Worm (Caenorhabditis elegans) whole organism, young adult: ENCODE measurements around the gene Y69A2AR.18.

ENCODE experiments used
- D2030.7 ChIP-seq: fragments of 200-800 bp; sonication (Bioruptor generic); IDR thresholded peaks from 2 replicates; pipeline ENCODE4 v1.3.6; 2022; ENCODE audit warnings: missing genetic modification reagents, missing genetic modification characterization, missing compliant biosample characterization
- F33H1.4 ChIP-seq: fragments of 200-800 bp; sonication (Bioruptor generic); IDR thresholded peaks from 2 replicates; pipeline ENCODE4 v1.3.6; 2022; ENCODE audit warnings: missing genetic modification reagents, missing genetic modification characterization, missing compliant biosample characterization
- F55B11.4 ChIP-seq: sonication (generic microtip); optimal IDR thresholded peaks from 2 replicates; lab custom pipeline; 2016; ENCODE audit warnings: missing compliant biosample characterization, missing genetic modification characterization, borderline replicate concordance; ENCODE audit not compliant: insufficient read depth
- F57A8.1 ChIP-seq: fragments of 200-800 bp; sonication (Bioruptor generic); optimal IDR thresholded peaks from 2 replicates; lab custom pipeline; 2018; ENCODE audit warnings: mild to moderate bottlenecking, missing genetic modification characterization, moderate library complexity, missing compliant biosample characterization
- K12H6.12 ChIP-seq: fragments of 200-800 bp; sonication (Bioruptor generic); optimal IDR thresholded peaks from 2 replicates; lab custom pipeline; 2018; ENCODE audit warnings: mild to moderate bottlenecking, missing genetic modification characterization, missing compliant biosample characterization
- T07F8.4 ChIP-seq: sonication (generic microtip); optimal IDR thresholded peaks from 2 replicates; lab custom pipeline; 2016; ENCODE audit warnings: mild to moderate bottlenecking, missing genetic modification characterization, moderate library complexity, missing compliant biosample characterization
- Y79H2A.3 ChIP-seq: fragments of 200-800 bp; sonication (Bioruptor generic); conservative IDR thresholded peaks from 2 replicates; pipeline ENCODE4 v1.3.6; 2022; ENCODE audit warnings: missing genetic modification reagents, missing genetic modification characterization, missing compliant biosample characterization
- athp-1 ChIP-seq: sonication (generic microtip); optimal IDR thresholded peaks from 2 replicates; lab custom pipeline; 2017; ENCODE audit warnings: mild to moderate bottlenecking, missing genetic modification characterization, missing compliant biosample characterization
- attf-5 ChIP-seq: fragments of 200-800 bp; sonication (Bioruptor generic); optimal IDR thresholded peaks from 2 replicates; lab custom pipeline; 2018; ENCODE audit warnings: mild to moderate bottlenecking, missing genetic modification characterization, missing compliant biosample characterization
- cebp-1 ChIP-seq, 2 experiments: fragments of 200-800 bp in 1 of 2; sonication (Bioruptor generic) in 1 of 2; sonication (generic microtip) in 1 of 2; IDR thresholded peaks in 1 of 2; optimal IDR thresholded peaks in 1 of 2; 2 replicates each; pipeline versions ENCODE4 v1.3.6 to Lab custom; 2017 to 2022; ENCODE audit warnings: missing compliant biosample characterization in 2 of 2, missing genetic modification characterization in 2 of 2, mild to moderate bottlenecking in 1 of 2, missing genetic modification reagents in 1 of 2, moderate library complexity in 1 of 2
- ceh-27 ChIP-seq: fragments of 200-800 bp; sonication (Bioruptor generic); optimal IDR thresholded peaks from 2 replicates; lab custom pipeline; 2018; ENCODE audit warnings: mild to moderate bottlenecking, missing genetic modification characterization, moderate library complexity, missing compliant biosample characterization
- ceh-40 ChIP-seq: fragments of 200-800 bp; sonication (Bioruptor generic); IDR thresholded peaks from 2 replicates; pipeline ENCODE4 v1.3.6; 2022; ENCODE audit warnings: missing genetic modification characterization, missing compliant biosample characterization
- ceh-58 ChIP-seq: fragments of 200-800 bp; sonication (Bioruptor generic); IDR thresholded peaks from 2 replicates; pipeline ENCODE4 v1.3.6; 2022; ENCODE audit warnings: missing genetic modification characterization, missing compliant biosample characterization
- ceh-91 ChIP-seq: fragments of 200-800 bp; sonication (Bioruptor generic); IDR thresholded peaks from 2 replicates; pipeline ENCODE4 v1.3.6; 2022; ENCODE audit warnings: missing genetic modification reagents, missing genetic modification characterization, missing compliant biosample characterization
- chd-7 ChIP-seq: sonication (generic microtip); optimal IDR thresholded peaks from 2 replicates; lab custom pipeline; 2016; ENCODE audit warnings: mild to moderate bottlenecking, missing genetic modification characterization, moderate library complexity, missing compliant biosample characterization
- die-1 ChIP-seq: sonication (generic microtip); optimal IDR thresholded peaks from 2 replicates; lab custom pipeline; 2016; ENCODE audit warnings: missing genotype, mild to moderate bottlenecking, missing genetic modification characterization, missing compliant biosample characterization
- dox-1 ChIP-seq: fragments of 200-800 bp; sonication (Bioruptor generic); IDR thresholded peaks from 2 replicates; pipeline ENCODE4 v1.3.6; 2022; ENCODE audit warnings: missing genetic modification reagents, missing genetic modification characterization, missing compliant biosample characterization
- egrh-3 ChIP-seq: fragments of 200-800 bp; sonication (Bioruptor generic); IDR thresholded peaks from 2 replicates; pipeline ENCODE4 v1.3.6; 2022; ENCODE audit warnings: missing genetic modification reagents, missing genetic modification characterization, missing compliant biosample characterization
- fkh-3 ChIP-seq: sonication (generic microtip); optimal IDR thresholded peaks from 2 replicates; lab custom pipeline; 2016; ENCODE audit warnings: mild to moderate bottlenecking, missing genetic modification characterization, missing compliant biosample characterization
- gei-17 ChIP-seq: fragments of 200-800 bp; sonication (Bioruptor generic); optimal IDR thresholded peaks from 2 replicates; lab custom pipeline; 2018; ENCODE audit warnings: mild to moderate bottlenecking, missing genetic modification characterization, missing compliant biosample characterization
- him-1 ChIP-seq: sonication (generic microtip); optimal IDR thresholded peaks from 2 replicates; lab custom pipeline; 2016; ENCODE audit warnings: missing genotype, missing genetic modification reagents, missing genetic modification characterization, missing compliant biosample characterization
- hlh-26 ChIP-seq: fragments of 200-800 bp; sonication (Bioruptor generic); conservative IDR thresholded peaks from 2 replicates; pipeline ENCODE4 v1.3.6; 2022; ENCODE audit warnings: missing genetic modification reagents, missing genetic modification characterization, missing compliant biosample characterization
- hmg-1.2 ChIP-seq: fragments of 200-800 bp; sonication (Bioruptor generic); IDR thresholded peaks from 2 replicates; pipeline ENCODE4 v1.3.6; 2022; ENCODE audit warnings: missing genetic modification reagents, missing genetic modification characterization, missing compliant biosample characterization
- hmg-20 ChIP-seq: fragments of 200-800 bp; sonication (Bioruptor generic); IDR thresholded peaks from 2 replicates; pipeline ENCODE4 v1.3.6; 2022; ENCODE audit warnings: missing genetic modification reagents, missing genetic modification characterization, missing compliant biosample characterization
- lin-35 ChIP-seq, 3 experiments: fragments of 150-350 bp in 2 of 3; sonication (generic microtip) in 1 of 3; optimal IDR thresholded peaks; 2 replicates each; lab custom pipeline; 2014 to 2018; ENCODE audit warnings: missing biosample characterization in 3 of 3, missing genetic modification characterization in 3 of 3, missing genetic modification reagents in 3 of 3
- lin-40 ChIP-seq: sonication (generic microtip); optimal IDR thresholded peaks from 2 replicates; lab custom pipeline; 2016; ENCODE audit warnings: missing genetic modification characterization, mild to moderate bottlenecking, missing compliant biosample characterization, missing genotype, missing genetic modification reagents
- lin-54 ChIP-seq: fragments of 200-800 bp; sonication (Bioruptor generic); optimal IDR thresholded peaks from 2 replicates; lab custom pipeline; 2018; ENCODE audit warnings: mild to moderate bottlenecking, missing genetic modification characterization, missing compliant biosample characterization
- lsl-1 ChIP-seq: fragments of 200-800 bp; sonication (Bioruptor generic); optimal IDR thresholded peaks from 2 replicates; lab custom pipeline; 2018; ENCODE audit warnings: mild to moderate bottlenecking, missing genetic modification characterization, moderate library complexity, missing compliant biosample characterization
- madf-10 ChIP-seq: sonication (generic microtip); optimal IDR thresholded peaks from 2 replicates; lab custom pipeline; 2016; ENCODE audit warnings: mild to moderate bottlenecking, missing genetic modification characterization, missing compliant biosample characterization
- madf-6 ChIP-seq: fragments of 200-800 bp; sonication (Bioruptor generic); IDR thresholded peaks from 2 replicates; pipeline ENCODE4 v1.3.6; 2022; ENCODE audit warnings: missing genetic modification reagents, missing genetic modification characterization, missing compliant biosample characterization
- madf-8 ChIP-seq: fragments of 200-800 bp; sonication (Bioruptor generic); conservative IDR thresholded peaks from 2 replicates; pipeline ENCODE4 v1.3.6; 2022; ENCODE audit warnings: missing genetic modification reagents, missing genetic modification characterization, missing compliant biosample characterization
- mcd-1 ChIP-seq: fragments of 200-800 bp; sonication (Bioruptor generic); IDR thresholded peaks from 2 replicates; pipeline ENCODE4 v1.3.6; 2022; ENCODE audit warnings: missing genetic modification reagents, missing genetic modification characterization, missing compliant biosample characterization
- mes-4 ChIP-seq: sonication (generic microtip); optimal IDR thresholded peaks from 2 replicates; lab custom pipeline; 2016; ENCODE audit warnings: missing genotype, missing genetic modification characterization, missing compliant biosample characterization
- nfyb-1 ChIP-seq: fragments of 200-800 bp; sonication (Bioruptor generic); IDR thresholded peaks from 2 replicates; pipeline ENCODE4 v1.3.6; 2022; ENCODE audit warnings: missing genetic modification reagents, missing genetic modification characterization, missing compliant biosample characterization
- nhr-27 ChIP-seq: fragments of 200-800 bp; sonication (Bioruptor generic); optimal IDR thresholded peaks from 2 replicates; lab custom pipeline; 2018; ENCODE audit warnings: mild to moderate bottlenecking, missing genetic modification characterization, moderate library complexity, missing compliant biosample characterization
- pha-4 ChIP-seq: fragments of 150-350 bp; sonication (generic microtip); optimal IDR thresholded peaks from 2 replicates; lab custom pipeline; 2014; ENCODE audit warnings: missing biosample characterization, missing genetic modification reagents, missing genetic modification characterization
- rcor-1 ChIP-seq: fragments of 200-800 bp; sonication (Bioruptor generic); IDR thresholded peaks from 2 replicates; pipeline ENCODE4 v1.3.6; 2022; ENCODE audit warnings: missing genetic modification reagents, missing genetic modification characterization, missing compliant biosample characterization
- snpc-1.1 ChIP-seq: sonication (generic microtip); optimal IDR thresholded peaks from 2 replicates; lab custom pipeline; 2017; ENCODE audit warnings: missing genetic modification characterization, mild to moderate bottlenecking, missing compliant biosample characterization, antibody characterized with exemption, moderate library complexity, missing genotype, missing genetic modification reagents; ENCODE audit not compliant: insufficient read depth
- snpc-1.3 ChIP-seq: sonication (generic microtip); optimal IDR thresholded peaks from 2 replicates; lab custom pipeline; 2017; ENCODE audit warnings: missing genetic modification characterization, mild to moderate bottlenecking, missing compliant biosample characterization, antibody characterized with exemption, moderate library complexity, missing genotype, missing genetic modification reagents; ENCODE audit not compliant: insufficient read depth
- snpc-3.4 ChIP-seq: sonication (generic microtip); optimal IDR thresholded peaks from 2 replicates; lab custom pipeline; 2017; ENCODE audit warnings: missing genetic modification characterization, mild to moderate bottlenecking, missing compliant biosample characterization, antibody characterized with exemption, moderate library complexity, missing genotype, missing genetic modification reagents
- snpc-4 ChIP-seq, 5 experiments: fragments of 150-350 bp in 1 of 5; sonication (generic microtip) in 4 of 5; optimal IDR thresholded peaks; 2 replicates each; lab custom pipeline; 2014 to 2018; ENCODE audit warnings: missing genetic modification characterization in 5 of 5, missing biosample characterization in 3 of 5, antibody characterized with exemption in 2 of 5, mild to moderate bottlenecking in 2 of 5, missing compliant biosample characterization in 2 of 5, missing genotype in 2 of 5, moderate library complexity in 2 of 5, missing genetic modification reagents in 1 of 5
- sptf-2 ChIP-seq: fragments of 200-800 bp; sonication (Bioruptor generic); optimal IDR thresholded peaks from 2 replicates; lab custom pipeline; 2018; ENCODE audit warnings: mild to moderate bottlenecking, missing genetic modification characterization, missing compliant biosample characterization
- tbp1 ChIP-seq: fragments of 200-800 bp; sonication (Bioruptor generic); optimal IDR thresholded peaks from 2 replicates; lab custom pipeline; 2018; ENCODE audit warnings: mild to moderate bottlenecking, missing genetic modification characterization, missing compliant biosample characterization
- xnd-1 ChIP-seq: sonication (generic microtip); optimal IDR thresholded peaks from 2 replicates; lab custom pipeline; 2016; ENCODE audit warnings: missing genotype, missing genetic modification reagents, missing genetic modification characterization, missing compliant biosample characterization
- ztf-6 ChIP-seq: fragments of 200-800 bp; sonication (Bioruptor generic); IDR thresholded peaks from 2 replicates; pipeline ENCODE4 v1.3.6; 2022; ENCODE audit warnings: missing genetic modification reagents, missing genetic modification characterization, missing compliant biosample characterization

Y69A2AR.18 gene

ce11 chrIV:2495118-2495785 is at the start of gene Y69A2AR.18, which contains the start of gene ccdc-12:
Gene Y69A2AR.18, plus strand, starts transcription at chrIV:2495735.
Gene ccdc-12, minus strand, starts transcription at chrIV:2495174.
- TF ChIP-seq athp-1 = peak; percentile 1
- TF ChIP-seq hmg-1.2 = peak; percentile 56; the same call in 1 of the 2 replicates
- no peak for TF ChIP-seq hlh-26 (GFP tag; lab: Robert Waterston, UW)
- no peak for TF ChIP-seq Y79H2A.3 (GFP tag; lab: Robert Waterston, UW)
- peak; percentile 38 for TF ChIP-seq xnd-1 (tag; lab: Kevin White, UChicago)
- TF ChIP-seq F57A8.1 (GFP tag; lab: Kevin White, UChicago) = no peak
- no peak for TF ChIP-seq T07F8.4 (tag; lab: Kevin White, UChicago)
- no peak for TF ChIP-seq cebp-1 (GFP tag; IDR thresholded peaks at IDR 0.05; lab: Robert Waterston, UW)
- TF ChIP-seq cebp-1 (tag; optimal IDR thresholded peaks at IDR 0.05; lab: Kevin White, UChicago) = peak; percentile 60
- no peak for TF ChIP-seq ceh-40
- no peak for TF ChIP-seq ceh-27 (GFP tag; lab: Kevin White, UChicago)
- TF ChIP-seq mcd-1 (GFP tag; lab: Robert Waterston, UW) = peak; percentile 66
- TF ChIP-seq F33H1.4 (GFP tag; lab: Robert Waterston, UW) = peak; percentile 97
- no peak for TF ChIP-seq rcor-1
- TF ChIP-seq F55B11.4 (tag; lab: Kevin White, UChicago) = no peak
- peak; percentile 58 for TF ChIP-seq attf-5
- no peak for TF ChIP-seq fkh-3 (tag; lab: Kevin White, UChicago)
- peak; percentile 43; the same call in 1 of the 2 replicates for TF ChIP-seq ceh-91 (GFP tag; lab: Robert Waterston, UW)
- no peak for TF ChIP-seq him-1
- no peak for TF ChIP-seq snpc-1.1 (tag; lab: Kevin White, UChicago)
- no peak for TF ChIP-seq K12H6.12 (tag; lab: Kevin White, UChicago)
- no peak for TF ChIP-seq gei-17 (GFP tag; lab: Kevin White, UChicago)
- no peak for TF ChIP-seq egrh-3 (GFP tag; lab: Robert Waterston, UW)
- no peak for TF ChIP-seq sptf-2
- TF ChIP-seq snpc-3.4 = peak; percentile 21
- no peak for TF ChIP-seq die-1 (tag; lab: Kevin White, UChicago)
- peak; percentile 70 for TF ChIP-seq snpc-1.3 (tag; lab: Kevin White, UChicago)
- TF ChIP-seq snpc-4 (GFP tag; optimal IDR thresholded peaks at IDR 0.05; lab: Kevin White, UChicago) = no peak
- peak in 2 of 4 experiments; percentile 25 to 70 for TF ChIP-seq snpc-4 (tag; optimal IDR thresholded peaks at IDR 0.05; lab: Kevin White, UChicago)
- no peak for TF ChIP-seq hmg-20 (GFP tag; lab: Robert Waterston, UW)
- TF ChIP-seq ceh-58 = no peak
- no peak for TF ChIP-seq nfyb-1 (GFP tag; lab: Robert Waterston, UW)
- peak; percentile 32 for TF ChIP-seq tbp1 (GFP tag; lab: Kevin White, UChicago)
- no peak for TF ChIP-seq chd-7 (tag; lab: Kevin White, UChicago)
- peak; percentile 33 for TF ChIP-seq lin-54
- no peak for TF ChIP-seq nhr-27 (tag; lab: Kevin White, UChicago)
- peak; percentile 74 for TF ChIP-seq madf-6 (GFP tag; lab: Robert Waterston, UW)
- TF ChIP-seq madf-8 (GFP tag; lab: Robert Waterston, UW) = no peak
- peak; percentile 95 for TF ChIP-seq lsl-1
- no peak for TF ChIP-seq ztf-6
- no peak for TF ChIP-seq madf-10 (tag; lab: Kevin White, UChicago)
- 0 out of 2 replicates have a peak, but pooled peaks have one; percentile 39 for TF ChIP-seq D2030.7 (GFP tag; lab: Robert Waterston, UW)
- no peak for TF ChIP-seq mes-4 (tag; lab: Kevin White, UChicago)
- peak; percentile 62 for TF ChIP-seq dox-1
- peak; percentile 25 for TF ChIP-seq lin-40 (tag; lab: Kevin White, UChicago)
- TF ChIP-seq pha-4 (tag; lab: Kevin White, UChicago) = no peak
- peak in 1 of 3 experiments; percentile 71 for TF ChIP-seq lin-35 (GFP tag; optimal IDR thresholded peaks at IDR 0.05; lab: Kevin White, UChicago)
